Worm (Caenorhabditis elegans): ENCODE data around the gene aat-8.

Gene aat-8

ce11 chrIV:3894770-3895169, 29.9 kb upstream of the aat-8 start, which contains the start of gene dct-8:
Gene dct-8, plus strand, starts transcription at chrIV:3895070.
- TF ChIP-seq unc-62 (GFP tag; optimal IDR thresholded peaks at IDR 0.05) (no peak), ZK546.5 (tag; optimal IDR thresholded peaks at IDR 0.05) (no peak), ceh-16 (tag; optimal IDR thresholded peaks at IDR 0.05) (no peak), zag-1 (tag; optimal IDR thresholded peaks at IDR 0.05) (no peak), nhr-25 (tag; optimal IDR thresholded peaks at IDR 0.05) (no peak), ztf-11 (tag; optimal IDR thresholded peaks at IDR 0.05) (no peak), ama-1 (optimal IDR thresholded peaks at IDR 0.05) (no peak), lin-13 (GFP tag; optimal IDR thresholded peaks at IDR 0.05) (no peak), ztf-1 (GFP tag; conservative IDR thresholded peaks at IDR 0.05) (no peak), alr-1 (tag; optimal IDR thresholded peaks at IDR 0.05) (no peak), egl-27 (tag; optimal IDR thresholded peaks at IDR 0.05) (no peak), ceh-82 (tag; optimal IDR thresholded peaks at IDR 0.05) (no peak), elt-3 (tag; optimal IDR thresholded peaks at IDR 0.05) (no peak), gmeb-1 (tag; optimal IDR thresholded peaks at IDR 0.05) (no peak), nhr-237 (tag; optimal IDR thresholded peaks at IDR 0.05) (no peak), dmd-4 (tag; optimal IDR thresholded peaks at IDR 0.05) (no peak), C34F6.9 (tag; optimal IDR thresholded peaks at IDR 0.05) (no peak), lsy-2 (tag; optimal IDR thresholded peaks at IDR 0.05) (no peak)

ce11 chrIV:3894004-3894480, 29.2 kb upstream of the aat-8 start, which contains the start of gene F56D6.8:
Gene F56D6.8, minus strand, starts transcription at chrIV:3894430.
- TF ChIP-seq ceh-16 (tag; optimal IDR thresholded peaks at IDR 0.05) (no peak), Y55F3AM.14 (GFP tag; optimal IDR thresholded peaks at IDR 0.05) (no peak), mdl-1 (tag; optimal IDR thresholded peaks at IDR 0.05) (no peak), ZK546.5 (tag; optimal IDR thresholded peaks at IDR 0.05) (no peak), nhr-21 (tag; optimal IDR thresholded peaks at IDR 0.05) (no peak), mab-5 (tag; optimal IDR thresholded peaks at IDR 0.05) (no peak), mbf-1 (tag; optimal IDR thresholded peaks at IDR 0.05) (no peak), elt-1 (tag; optimal IDR thresholded peaks at IDR 0.05) (no peak), ama-1 (optimal IDR thresholded peaks at IDR 0.05) (no peak)

ce11 chrIV:3892027-3892426, 27.2 kb upstream of the aat-8 start, which contains the start of gene F56D6.9:
Gene F56D6.9, plus strand, starts transcription at chrIV:3892327.
- TF ChIP-seq blmp-1 (tag; optimal IDR thresholded peaks at IDR 0.05; ENCODE audit: insufficient read depth), result no peak
- no peak for TF ChIP-seq lin-11 (tag; optimal IDR thresholded peaks at IDR 0.05)
- no peak for TF ChIP-seq lin-39 (tag; optimal IDR thresholded peaks at IDR 0.05)
- TF ChIP-seq gmeb-1 (tag; optimal IDR thresholded peaks at IDR 0.05), result no peak

- TF ChIP-seq nhr-12 (tag; optimal IDR thresholded peaks at IDR 0.05) (no peak), egl-27 (tag; optimal IDR thresholded peaks at IDR 0.05) (no peak)
Observed at ce11 chrIV:3888963-3889362, 24.1 kb upstream of the aat-8 start, which contains the start of gene oac-21. Gene oac-21, plus strand, starts transcription at chrIV:3889263.

- TF ChIP-seq dmd-4 (tag; optimal IDR thresholded peaks at IDR 0.05), result no peak
- TF ChIP-seq sma-3 (GFP tag; optimal IDR thresholded peaks at IDR 0.05), result no peak
- no peak for TF ChIP-seq ztf-11 (tag; optimal IDR thresholded peaks at IDR 0.05)
- no peak for TF ChIP-seq sem-4 (tag; optimal IDR thresholded peaks at IDR 0.05)
- TF ChIP-seq blmp-1 (tag; optimal IDR thresholded peaks at IDR 0.05; ENCODE audit: insufficient read depth), result no peak
- no peak for TF ChIP-seq ceh-16 (tag; optimal IDR thresholded peaks at IDR 0.05)
- no peak for TF ChIP-seq ztf-4 (tag; optimal IDR thresholded peaks at IDR 0.05)
- no peak for TF ChIP-seq unc-39 (tag; optimal IDR thresholded peaks at IDR 0.05)
Observed at ce11 chrIV:3885369-3885768, 20.5 kb upstream of the aat-8 start, which contains the start of gene oac-22. Gene oac-22, plus strand, starts transcription at chrIV:3885669.

ce11 chrIV:3881119-3881518, 16.3 kb upstream of the aat-8 start, which contains the start of the genes F37C4.8 and oac-23:
Gene F37C4.8, minus strand, starts transcription at chrIV:3881219.
Gene oac-23, plus strand, starts transcription at chrIV:3881441.
- TF ChIP-seq sma-3 (GFP tag; optimal IDR thresholded peaks at IDR 0.05) (no peak), R02D3.7 (tag; optimal IDR thresholded peaks at IDR 0.05) (no peak), unc-55 (GFP tag; optimal IDR thresholded peaks at IDR 0.05) (no peak), blmp-1 (tag; optimal IDR thresholded peaks at IDR 0.05; ENCODE audit: insufficient read depth) (no peak), nhr-23 (tag; optimal IDR thresholded peaks at IDR 0.05) (no peak), sma-9 (GFP tag; optimal IDR thresholded peaks at IDR 0.05) (no peak), sma-9 (tag; optimal IDR thresholded peaks at IDR 0.05) (no peak), skn-1 (tag; optimal IDR thresholded peaks at IDR 0.05) (no peak), ceh-16 (tag; optimal IDR thresholded peaks at IDR 0.05) (no peak), nhr-6 (tag; optimal IDR thresholded peaks at IDR 0.05) (no peak), nhr-21 (tag; optimal IDR thresholded peaks at IDR 0.05) (no peak), aly-2 (tag; optimal IDR thresholded peaks at IDR 0.05) (no peak), lin-13 (GFP tag; optimal IDR thresholded peaks at IDR 0.05) (no peak)
